Worm (Caenorhabditis elegans) whole organism, young adult: Measurements from ENCODE around the gene AC7.3.

Experiments used
- ekl-4 ChIP-seq: fragments of 200-800 bp; sonication (Bioruptor generic); IDR thresholded peaks from 2 replicates; pipeline ENCODE4 v1.3.6; 2022; ENCODE audit warnings: missing genetic modification reagents, missing genetic modification characterization, missing compliant biosample characterization
- lag-1 ChIP-seq: fragments of 200-800 bp; sonication (Bioruptor generic); IDR thresholded peaks from 2 replicates; pipeline ENCODE4 v1.3.6; 2022; ENCODE audit warnings: missing genetic modification reagents, missing genetic modification characterization, missing compliant biosample characterization
- mcd-1 ChIP-seq: fragments of 200-800 bp; sonication (Bioruptor generic); IDR thresholded peaks from 2 replicates; pipeline ENCODE4 v1.3.6; 2022; ENCODE audit warnings: missing genetic modification reagents, missing genetic modification characterization, missing compliant biosample characterization
- snpc-4 ChIP-seq, 5 experiments: fragments of 150-350 bp in 1 of 5; sonication (generic microtip) in 4 of 5; optimal IDR thresholded peaks; 2 replicates each; lab custom pipeline; 2014 to 2018; ENCODE audit warnings: missing genetic modification characterization in 5 of 5, missing biosample characterization in 3 of 5, antibody characterized with exemption in 2 of 5, mild to moderate bottlenecking in 2 of 5, missing compliant biosample characterization in 2 of 5, missing genotype in 2 of 5, moderate library complexity in 2 of 5, missing genetic modification reagents in 1 of 5

The AC7.3 gene

ce11 chrIV:5160171-5160570 is 48.5 kb downstream of the AC7.3 start, which contains the start of the genes C24D10.6 and C24D10.4:
Gene C24D10.6, minus strand, starts transcription at chrIV:5160248.
Gene C24D10.4, plus strand, starts transcription at chrIV:5160522.
- TF ChIP-seq snpc-4 (GFP tag; optimal IDR thresholded peaks at IDR 0.05; lab: Kevin White, UChicago) (peak; percentile 40), snpc-4 (tag; optimal IDR thresholded peaks at IDR 0.05; lab: Kevin White, UChicago) (peak in 3 of 4 experiments; percentile 21 to 84 (median 70)), mcd-1 (GFP tag; lab: Robert Waterston, UW) (peak; percentile 87), ekl-4 (no peak), lag-1 (no peak)
